Worm (Caenorhabditis elegans) whole organism, L4 larva: ENCODE measurements around the gene taf-3.

ENCODE experiments used
- F49E8.2 ChIP-seq: sonication (generic microtip); optimal IDR thresholded peaks from 2 replicates; lab custom pipeline; 2016; ENCODE audit warnings: missing compliant biosample characterization, mild to moderate bottlenecking, missing genetic modification characterization, borderline replicate concordance
- aly-2 ChIP-seq: sonication (generic microtip); optimal IDR thresholded peaks from 2 replicates; lab custom pipeline; 2018; ENCODE audit warnings: missing biosample characterization, missing genetic modification characterization
- lin-13 ChIP-seq: fragments of 150-350 bp; optimal IDR thresholded peaks from 2 replicates; lab custom pipeline; 2014; ENCODE audit warnings: missing biosample characterization, missing genetic modification reagents, missing genetic modification characterization
- lin-39 ChIP-seq: fragments of 150-350 bp; optimal IDR thresholded peaks from 2 replicates; lab custom pipeline; 2014; ENCODE audit warnings: missing biosample characterization, missing genetic modification reagents, missing genetic modification characterization
- nhr-111 ChIP-seq: fragments of 200-800 bp; sonication (Bioruptor generic); optimal IDR thresholded peaks from 2 replicates; lab custom pipeline; 2018; ENCODE audit warnings: mild to moderate bottlenecking, missing genetic modification characterization, missing compliant biosample characterization
- nhr-25 ChIP-seq: sonication (generic microtip); optimal IDR thresholded peaks from 2 replicates; lab custom pipeline; 2017; ENCODE audit warnings: missing genetic modification characterization, mild to moderate bottlenecking, missing compliant biosample characterization, antibody characterized with exemption, moderate library complexity, borderline replicate concordance; ENCODE audit not compliant: insufficient read depth
- nhr-28 ChIP-seq: fragments of 150-350 bp; optimal IDR thresholded peaks from 2 replicates; lab custom pipeline; 2014; ENCODE audit warnings: missing biosample characterization, missing genetic modification characterization
- snpc-4 ChIP-seq: fragments of 150-350 bp; optimal IDR thresholded peaks from 2 replicates; lab custom pipeline; 2014; ENCODE audit warnings: missing biosample characterization, missing genetic modification characterization
- unc-62 ChIP-seq, 3 experiments: fragments of 150-350 bp in 1 of 3; sonication (generic microtip); optimal IDR thresholded peaks in 2 of 3; peaks in 1 of 3; 1 replicate in 1 of 3; 2 replicates in 2 of 3; lab custom pipeline; 2014 to 2017; ENCODE audit warnings: missing biosample characterization in 3 of 3, missing genetic modification characterization in 3 of 3, missing genetic modification reagents in 3 of 3, missing genotype in 1 of 3
- ztf-7 ChIP-seq: fragments of 150-350 bp; optimal IDR thresholded peaks from 2 replicates; lab custom pipeline; 2014; ENCODE audit warnings: missing biosample characterization, missing genetic modification characterization

DNA sequence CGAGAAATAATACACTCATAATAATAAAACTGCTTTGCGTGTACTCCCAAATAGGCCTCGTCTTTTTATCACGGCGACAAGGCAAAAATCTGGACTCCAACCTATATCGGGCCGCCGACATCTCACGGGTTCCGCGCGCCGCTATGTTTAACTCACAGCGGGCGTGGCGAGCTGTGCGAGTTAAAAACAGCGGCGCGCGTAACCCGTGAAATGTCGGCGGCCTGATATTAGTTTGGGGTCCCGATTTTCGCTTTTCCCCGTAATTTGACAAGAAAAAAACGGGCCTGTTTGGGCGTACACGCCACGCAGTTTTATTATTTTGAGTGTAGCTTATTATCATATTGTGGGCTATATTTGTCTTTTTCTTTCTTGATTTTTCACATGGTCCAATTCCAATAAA is 9.6 kb downstream of the taf-3 start:
- TF ChIP-seq ztf-7 (tag; lab: Kevin White, UChicago), result no peak
- no peak for TF ChIP-seq nhr-25 (tag; lab: Kevin White, UChicago)
- no peak for TF ChIP-seq lin-39 (tag; lab: Kevin White, UChicago)
- TF ChIP-seq unc-62 (GFP tag; optimal IDR thresholded peaks at IDR 0.05 in 1 of 2; lab: Kevin White, UChicago), result no peak
- no peak for TF ChIP-seq unc-62 (tag; optimal IDR thresholded peaks at IDR 0.05; lab: Kevin White, UChicago)
- TF ChIP-seq lin-13 (GFP tag; lab: Kevin White, UChicago), result no peak
- no peak for TF ChIP-seq aly-2 (tag; lab: Kevin White, UChicago)
- TF ChIP-seq nhr-28 (tag; lab: Kevin White, UChicago), result no peak
- TF ChIP-seq snpc-4 (tag; lab: Kevin White, UChicago), result peak; percentile 29
- TF ChIP-seq nhr-111 (GFP tag; lab: Kevin White, UChicago), result no peak
- TF ChIP-seq F49E8.2 (tag; lab: Kevin White, UChicago), result no peak
